Worm (Caenorhabditis elegans) whole organism, L3 larva: Measurements from ENCODE around the gene F52E1.14.
A peak's percentile ranks its signal among the peaks of the same experiment; 100 is the strongest.

Source experiments
- R02D3.7 ChIP-seq: fragments of 150-350 bp; optimal IDR thresholded peaks from 2 replicates; lab custom pipeline; 2014; ENCODE audit warnings: missing biosample characterization, missing genetic modification characterization
- aly-2 ChIP-seq: fragments of 150-350 bp; optimal IDR thresholded peaks from 2 replicates; lab custom pipeline; 2014; ENCODE audit warnings: missing biosample characterization, missing genetic modification characterization
- ama-1 ChIP-seq: fragments of 150-350 bp; optimal IDR thresholded peaks from 2 replicates; lab custom pipeline; 2018
- ceh-16 ChIP-seq: sonication (generic microtip); optimal IDR thresholded peaks from 2 replicates; lab custom pipeline; 2017; ENCODE audit warnings: missing biosample characterization, missing genetic modification characterization
- ceh-28 ChIP-seq: fragments of 150-350 bp; optimal IDR thresholded peaks from 2 replicates; lab custom pipeline; 2014; ENCODE audit warnings: missing biosample characterization, missing genetic modification reagents, missing genetic modification characterization
- daf-12 ChIP-seq: fragments of 150-350 bp; optimal IDR thresholded peaks from 2 replicates; lab custom pipeline; 2014; ENCODE audit warnings: missing biosample characterization, missing genetic modification reagents, missing genetic modification characterization
- egl-5 ChIP-seq: fragments of 150-350 bp; optimal IDR thresholded peaks from 2 replicates; lab custom pipeline; 2017; ENCODE audit warnings: missing biosample characterization, missing genetic modification reagents, missing genetic modification characterization, inconsistent platforms
- elt-1 ChIP-seq: fragments of 150-350 bp; optimal IDR thresholded peaks from 2 replicates; lab custom pipeline; 2014; ENCODE audit warnings: missing biosample characterization, missing genetic modification characterization
- elt-2 ChIP-seq: sonication (generic microtip); optimal IDR thresholded peaks from 2 replicates; lab custom pipeline; 2016; ENCODE audit warnings: missing genetic modification reagents, mild to moderate bottlenecking, missing genetic modification characterization, missing compliant biosample characterization
- elt-3 ChIP-seq, 3 experiments: fragments of 150-350 bp in 1 of 3; sonication (generic microtip) in 2 of 3; optimal IDR thresholded peaks; 2 replicates in 2 of 3; 4 replicates in 1 of 3; lab custom pipeline; 2014 to 2017; ENCODE audit warnings: missing biosample characterization in 3 of 3, missing genetic modification characterization in 3 of 3
- fkh-2 ChIP-seq: fragments of 150-350 bp; optimal IDR thresholded peaks from 2 replicates; lab custom pipeline; 2014; ENCODE audit warnings: missing biosample characterization, missing genetic modification reagents, missing genetic modification characterization
- fos-1 ChIP-seq: fragments of 150-350 bp; optimal IDR thresholded peaks from 2 replicates; lab custom pipeline; 2014; ENCODE audit warnings: missing biosample characterization, missing genetic modification characterization
- hmg-11 ChIP-seq: sonication (generic microtip); optimal IDR thresholded peaks from 2 replicates; lab custom pipeline; 2016; ENCODE audit warnings: missing genetic modification characterization, missing compliant biosample characterization
- jun-1 ChIP-seq: fragments of 150-350 bp; optimal IDR thresholded peaks from 2 replicates; lab custom pipeline; 2014; ENCODE audit warnings: missing biosample characterization, missing genetic modification reagents, missing genetic modification characterization
- lin-39 ChIP-seq: fragments of 150-350 bp; optimal IDR thresholded peaks from 2 replicates; lab custom pipeline; 2018; ENCODE audit warnings: missing biosample characterization, missing genetic modification reagents, missing genetic modification characterization
- lsy-12 ChIP-seq: sonication (generic microtip); optimal IDR thresholded peaks from 2 replicates; lab custom pipeline; 2016; ENCODE audit warnings: mild to moderate bottlenecking, missing genetic modification characterization, missing compliant biosample characterization
- mdl-1 ChIP-seq: fragments of 150-350 bp; optimal IDR thresholded peaks from 2 replicates; lab custom pipeline; 2014; ENCODE audit warnings: missing biosample characterization, missing genetic modification characterization
- mml-1 ChIP-seq: fragments of 150-350 bp; sonication (generic microtip); optimal IDR thresholded peaks from 3 replicates; lab custom pipeline; 2014; ENCODE audit warnings: missing biosample characterization, missing genetic modification characterization
- nfya-1 ChIP-seq: sonication (generic microtip); optimal IDR thresholded peaks from 2 replicates; lab custom pipeline; 2017; ENCODE audit warnings: missing genetic modification characterization, mild to moderate bottlenecking, missing compliant biosample characterization, antibody characterized with exemption, moderate library complexity; ENCODE audit not compliant: insufficient read depth
- nhr-11 ChIP-seq: fragments of 150-350 bp; optimal IDR thresholded peaks from 2 replicates; lab custom pipeline; 2014; ENCODE audit warnings: missing biosample characterization, missing genetic modification characterization
- nhr-23 ChIP-seq: fragments of 150-350 bp; optimal IDR thresholded peaks from 2 replicates; lab custom pipeline; 2014; ENCODE audit warnings: missing biosample characterization, missing genetic modification reagents, missing genetic modification characterization
- nhr-237 ChIP-seq: fragments of 150-350 bp; optimal IDR thresholded peaks from 2 replicates; lab custom pipeline; 2014; ENCODE audit warnings: missing biosample characterization, missing genetic modification characterization
- nhr-25 ChIP-seq: sonication (generic microtip); optimal IDR thresholded peaks from 2 replicates; lab custom pipeline; 2017; ENCODE audit warnings: missing biosample characterization, missing genetic modification characterization
- nhr-28 ChIP-seq: fragments of 150-350 bp; optimal IDR thresholded peaks from 2 replicates; lab custom pipeline; 2014; ENCODE audit warnings: missing biosample characterization, missing genetic modification characterization
- nhr-43 ChIP-seq: sonication (generic microtip); optimal IDR thresholded peaks from 2 replicates; lab custom pipeline; 2016; ENCODE audit warnings: mild to moderate bottlenecking, missing genetic modification characterization, missing compliant biosample characterization; ENCODE audit not compliant: poor library complexity, severe bottlenecking
- nhr-76 ChIP-seq: fragments of 150-350 bp; sonication (generic microtip); optimal IDR thresholded peaks from 5 replicates; lab custom pipeline; 2014; ENCODE audit warnings: missing biosample characterization, missing genetic modification characterization
- nhr-77 ChIP-seq: fragments of 150-350 bp; optimal IDR thresholded peaks from 2 replicates; lab custom pipeline; 2014; ENCODE audit warnings: missing biosample characterization, missing genetic modification characterization
- pha-4 ChIP-seq: fragments of 150-350 bp; optimal IDR thresholded peaks from 2 replicates; lab custom pipeline; 2014; ENCODE audit warnings: missing biosample characterization, missing genetic modification reagents, missing genetic modification characterization
- pqm-1 ChIP-seq: fragments of 150-350 bp; optimal IDR thresholded peaks from 2 replicates; lab custom pipeline; 2017; ENCODE audit warnings: missing biosample characterization, missing genetic modification characterization, inconsistent platforms
- sea-2 ChIP-seq: fragments of 150-350 bp; sonication (generic microtip); optimal IDR thresholded peaks from 4 replicates; lab custom pipeline; 2014; ENCODE audit warnings: missing biosample characterization, missing genetic modification reagents, missing genetic modification characterization
- skn-1 ChIP-seq: fragments of 150-350 bp; optimal IDR thresholded peaks from 2 replicates; lab custom pipeline; 2014; ENCODE audit warnings: missing biosample characterization, missing genetic modification characterization
- unc-39 ChIP-seq: sonication (generic microtip); optimal IDR thresholded peaks from 4 replicates; lab custom pipeline; 2017; ENCODE audit warnings: missing biosample characterization, missing genetic modification characterization
- unc-62 ChIP-seq: fragments of 150-350 bp; sonication (generic microtip); optimal IDR thresholded peaks from 4 replicates; lab custom pipeline; 2014; ENCODE audit warnings: missing biosample characterization, missing genetic modification reagents, missing genetic modification characterization
- ztf-11 ChIP-seq: fragments of 150-350 bp; optimal IDR thresholded peaks from 2 replicates; lab custom pipeline; 2014; ENCODE audit warnings: missing biosample characterization, missing genetic modification characterization
- ztf-4 ChIP-seq: fragments of 150-350 bp; optimal IDR thresholded peaks from 2 replicates; lab custom pipeline; 2014; ENCODE audit warnings: missing biosample characterization, missing genetic modification characterization

F52E1.14 gene

ce11 chrV:8389307-8389706 is 5.6 kb downstream of the F52E1.14 start:
- TF ChIP-seq nhr-28 (tag; lab: Kevin White, UChicago) = no peak
- no peak for TF ChIP-seq R02D3.7 (tag; lab: Kevin White, UChicago)
- TF ChIP-seq daf-12 (tag; lab: Kevin White, UChicago) = no peak

DNA sequence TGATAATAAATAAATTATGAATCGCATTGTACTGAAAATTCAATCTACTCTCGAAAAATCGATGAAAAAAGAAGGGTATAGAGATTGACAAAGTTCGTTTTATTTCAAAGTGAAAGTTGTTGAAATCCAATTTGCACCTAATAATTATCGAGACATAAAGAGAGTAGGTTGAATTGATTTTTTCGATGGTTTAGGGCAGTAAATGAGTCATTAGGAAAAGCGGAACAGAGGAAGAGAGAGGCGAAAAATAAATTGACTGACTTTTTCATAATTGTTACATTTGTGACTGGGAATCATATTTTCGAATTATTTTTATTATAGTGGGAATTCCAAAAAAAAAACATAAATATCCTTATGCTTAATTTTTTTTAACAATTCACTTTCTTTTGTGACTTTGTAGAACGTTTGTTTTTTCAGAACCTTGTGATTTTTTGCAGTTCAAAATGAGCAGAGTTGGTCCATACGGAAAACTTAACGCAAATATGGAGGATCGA is 10.7 kb downstream of the F52E1.14 start, which contains the start of the genes pho-6 and F52E1.3:
pho-6 (minus strand) TSS at position 101 of the 494 bp plus-strand sequence.
F52E1.3 (plus strand) TSS at position 444 of the 494 bp plus-strand sequence.
- TF ChIP-seq mdl-1 (tag; lab: Kevin White, UChicago) = no peak
- no peak for TF ChIP-seq unc-62 (GFP tag; lab: Kevin White, UChicago)
- no peak for TF ChIP-seq mml-1 (tag; lab: Kevin White, UChicago)
- TF ChIP-seq ztf-11 (tag; lab: Kevin White, UChicago) = no peak
- TF ChIP-seq nhr-76 = no peak
- no peak for TF ChIP-seq nhr-43 (tag; lab: Kevin White, UChicago)
- no peak for TF ChIP-seq nhr-77 (tag; lab: Kevin White, UChicago)
- TF ChIP-seq skn-1 (tag; lab: Kevin White, UChicago) = no peak

DNA sequence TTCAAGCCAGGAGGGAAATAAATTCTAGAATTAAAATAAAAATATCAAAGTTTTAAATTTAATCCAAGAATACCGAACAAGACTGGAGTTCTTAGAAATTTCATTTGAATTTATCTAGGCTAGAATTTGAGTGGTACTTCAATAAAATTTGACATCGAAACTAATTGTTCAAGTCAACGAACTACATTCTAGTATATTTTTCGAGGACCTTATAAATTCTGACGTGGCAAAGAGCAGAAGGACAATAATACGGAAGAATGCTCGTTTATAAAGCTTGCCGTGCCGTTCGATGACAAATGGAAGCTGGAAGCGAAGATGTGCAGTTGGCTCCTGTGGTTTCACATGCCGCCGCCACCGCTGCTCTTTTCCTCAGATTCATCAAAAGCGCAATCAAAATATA is 17.1 kb downstream of the F52E1.14 start:
- no peak for TF ChIP-seq aly-2 (tag; lab: Kevin White, UChicago)
- TF ChIP-seq, all 47 proteins: peak for 0

DNA sequence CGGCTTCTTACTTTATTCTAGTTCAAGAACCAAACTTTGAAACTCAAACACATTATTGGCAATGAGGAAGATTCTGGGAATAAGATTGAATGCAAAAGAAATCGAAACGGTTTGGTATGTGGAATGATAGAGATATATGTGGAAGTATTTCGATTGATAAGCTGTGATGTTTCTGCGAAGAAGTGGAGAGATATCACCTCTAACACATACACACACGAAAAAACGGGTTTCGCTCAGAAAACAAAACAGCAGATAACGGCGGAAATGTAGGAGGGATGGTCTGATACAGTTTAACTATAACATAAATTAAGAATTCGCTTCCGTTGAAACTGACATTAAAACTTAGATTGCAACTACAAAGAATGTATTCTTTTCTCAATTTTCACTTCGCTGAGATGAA is 17.5 kb downstream of the F52E1.14 start:
- TF ChIP-seq fos-1 (tag; lab: Kevin White, UChicago) (no peak), fkh-2 (tag; lab: Kevin White, UChicago) (no peak), elt-3 (tag; optimal IDR thresholded peaks at IDR 0.05; lab: Kevin White, UChicago) (peak in 1 of 3 experiments; percentile 69)

DNA sequence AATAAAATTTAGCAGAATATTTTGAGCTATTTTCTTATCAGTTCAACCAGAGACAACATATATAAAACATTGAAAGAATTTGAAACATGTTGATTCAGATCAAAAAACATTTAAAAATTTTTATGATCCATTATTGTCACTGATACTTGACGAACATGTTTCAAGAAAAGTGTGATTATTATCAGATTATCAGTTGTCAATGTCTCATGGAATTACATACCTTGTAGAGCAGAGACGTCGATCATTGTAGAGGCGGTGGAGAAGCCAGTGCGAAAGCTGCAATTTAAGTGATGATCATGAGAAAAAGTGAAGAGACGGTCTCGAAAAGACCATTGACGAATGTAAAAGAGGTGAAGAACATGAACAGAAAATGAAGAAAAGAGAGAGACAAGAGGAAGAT is 18.7 kb downstream of the F52E1.14 start, which contains the start of gene F52E1.9:
F52E1.9 (minus strand) TSS at position 278 of the 400 bp plus-strand sequence.
- TF ChIP-seq nhr-23 (no peak), aly-2 (tag; lab: Kevin White, UChicago) (no peak), elt-2 (tag; lab: Kevin White, UChicago) (peak; percentile 93), pqm-1 (peak; percentile 44), ceh-16 (no peak)

DNA sequence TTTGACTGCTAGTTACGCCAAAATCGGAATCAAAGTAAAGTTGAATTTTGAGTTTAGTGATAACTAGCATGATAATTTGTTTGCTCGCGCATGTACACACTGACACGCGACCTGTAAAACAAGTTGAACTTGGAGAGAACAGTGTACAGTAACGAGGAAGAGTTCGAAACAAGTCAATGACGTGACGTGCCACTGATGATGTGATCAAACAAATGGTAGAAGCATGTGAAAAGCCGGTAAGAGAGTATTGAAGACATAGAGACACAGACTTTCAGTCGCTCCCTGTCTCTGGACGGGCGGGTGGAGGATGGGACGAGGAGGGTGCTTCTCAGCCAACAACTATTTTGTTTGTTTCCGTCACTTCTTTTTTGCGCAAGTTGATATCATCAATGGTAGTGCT is 19.4 kb downstream of the F52E1.14 start:
- TF ChIP-seq nhr-237 (tag; lab: Kevin White, UChicago) (no peak), ztf-4 (tag; lab: Kevin White, UChicago) (no peak), nhr-25 (tag; lab: Kevin White, UChicago) (peak; percentile 42), pha-4 (tag; lab: Kevin White, UChicago) (peak; percentile 35), egl-5 (tag; lab: Kevin White, UChicago) (no peak), fkh-2 (tag; lab: Kevin White, UChicago) (no peak), nfya-1 (tag; lab: Kevin White, UChicago) (no peak), elt-1 (tag; lab: Kevin White, UChicago) (no peak), elt-3 (tag; optimal IDR thresholded peaks at IDR 0.05; lab: Kevin White, UChicago) (no peak), daf-12 (tag; lab: Kevin White, UChicago) (no peak), fos-1 (tag; lab: Kevin White, UChicago) (no peak), nhr-11 (tag; lab: Kevin White, UChicago) (no peak), R02D3.7 (tag; lab: Kevin White, UChicago) (no peak), unc-39 (tag; lab: Kevin White, UChicago) (no peak), ama-1 (lab: Kevin White, UChicago) (no peak), pqm-1 (peak; percentile 54), lsy-12 (tag; lab: Kevin White, UChicago) (no peak), nhr-43 (tag; lab: Kevin White, UChicago) (no peak), sea-2 (GFP tag; lab: Kevin White, UChicago) (no peak), aly-2 (tag; lab: Kevin White, UChicago) (no peak), elt-2 (tag; lab: Kevin White, UChicago) (peak; percentile 62), nhr-77 (tag; lab: Kevin White, UChicago) (no peak), lin-39 (no peak), unc-62 (GFP tag; lab: Kevin White, UChicago) (no peak), skn-1 (tag; lab: Kevin White, UChicago) (no peak), ceh-28 (no peak), mml-1 (tag; lab: Kevin White, UChicago) (no peak), jun-1 (tag; lab: Kevin White, UChicago) (peak; percentile 11), nhr-23 (no peak), nhr-76 (no peak), hmg-11 (tag; lab: Kevin White, UChicago) (peak; percentile 32), nhr-28 (tag; lab: Kevin White, UChicago) (no peak)
